Worm (Caenorhabditis elegans) whole organism, L3 larva: ENCODE data around the gene F53F4.16.

Experiments
- R02D3.7 ChIP-seq: fragments of 150-350 bp; optimal IDR thresholded peaks from 2 replicates; lab custom pipeline; 2014; ENCODE audit warnings: missing biosample characterization, missing genetic modification characterization
- aly-2 ChIP-seq: fragments of 150-350 bp; optimal IDR thresholded peaks from 2 replicates; lab custom pipeline; 2014; ENCODE audit warnings: missing biosample characterization, missing genetic modification characterization
- ama-1 ChIP-seq: fragments of 150-350 bp; optimal IDR thresholded peaks from 2 replicates; lab custom pipeline; 2018
- ceh-82 ChIP-seq: fragments of 150-350 bp; optimal IDR thresholded peaks from 2 replicates; lab custom pipeline; 2014; ENCODE audit warnings: missing biosample characterization, missing genetic modification characterization
- fos-1 ChIP-seq: fragments of 150-350 bp; optimal IDR thresholded peaks from 2 replicates; lab custom pipeline; 2014; ENCODE audit warnings: missing biosample characterization, missing genetic modification characterization
- mdl-1 ChIP-seq: fragments of 150-350 bp; optimal IDR thresholded peaks from 2 replicates; lab custom pipeline; 2014; ENCODE audit warnings: missing biosample characterization, missing genetic modification characterization
- nhr-11 ChIP-seq: fragments of 150-350 bp; optimal IDR thresholded peaks from 2 replicates; lab custom pipeline; 2014; ENCODE audit warnings: missing biosample characterization, missing genetic modification characterization
- nhr-25 ChIP-seq: sonication (generic microtip); optimal IDR thresholded peaks from 2 replicates; lab custom pipeline; 2017; ENCODE audit warnings: missing biosample characterization, missing genetic modification characterization
- pqm-1 ChIP-seq: fragments of 150-350 bp; optimal IDR thresholded peaks from 2 replicates; lab custom pipeline; 2017; ENCODE audit warnings: missing biosample characterization, missing genetic modification characterization, inconsistent platforms
- unc-39 ChIP-seq: sonication (generic microtip); optimal IDR thresholded peaks from 4 replicates; lab custom pipeline; 2017; ENCODE audit warnings: missing biosample characterization, missing genetic modification characterization
- ztf-11 ChIP-seq: fragments of 150-350 bp; optimal IDR thresholded peaks from 2 replicates; lab custom pipeline; 2014; ENCODE audit warnings: missing biosample characterization, missing genetic modification characterization

ce11 chrV:13621720-13622119, at the start of gene F53F4.16:
- TF ChIP-seq R02D3.7 (no peak), ama-1 (lab: Kevin White, UChicago) (no peak), mdl-1 (tag; lab: Kevin White, UChicago) (no peak), fos-1 (tag; lab: Kevin White, UChicago) (no peak), unc-39 (tag; lab: Kevin White, UChicago) (no peak), ceh-82 (tag; lab: Kevin White, UChicago) (no peak), ztf-11 (no peak), aly-2 (tag; lab: Kevin White, UChicago) (no peak), nhr-25 (no peak), pqm-1 (tag; lab: Kevin White, UChicago) (no peak), nhr-11 (tag; lab: Kevin White, UChicago) (no peak)
